Worm (Caenorhabditis elegans) whole organism, L4 larva: Measurements from ENCODE around the gene sip-1.
A peak's percentile ranks its signal among the peaks of the same experiment; 100 is the strongest.

Experiments used
- egl-27 ChIP-seq: sonication (generic microtip); optimal IDR thresholded peaks from 3 replicates; lab custom pipeline; 2017; ENCODE audit warnings: missing biosample characterization, missing genetic modification reagents, missing genetic modification characterization
- fkh-10 ChIP-seq: fragments of 150-350 bp; optimal IDR thresholded peaks from 2 replicates; lab custom pipeline; 2014; ENCODE audit warnings: missing biosample characterization, missing genetic modification reagents, missing genetic modification characterization
- gei-8 ChIP-seq: fragments of 200-800 bp; sonication (Bioruptor generic); optimal IDR thresholded peaks from 2 replicates; lab custom pipeline; 2018; ENCODE audit warnings: mild to moderate bottlenecking, missing genetic modification characterization, missing compliant biosample characterization
- mdt-29 ChIP-seq: fragments of 200-800 bp; sonication (Bioruptor generic); IDR thresholded peaks from 2 replicates; pipeline ENCODE4 v1.3.6; 2022; ENCODE audit warnings: missing genetic modification reagents, missing genetic modification characterization, missing compliant biosample characterization
- spr-3 ChIP-seq: fragments of 200-800 bp; sonication (Bioruptor generic); optimal IDR thresholded peaks from 2 replicates; lab custom pipeline; 2018; ENCODE audit warnings: mild to moderate bottlenecking, missing genetic modification characterization, missing compliant biosample characterization
- unc-130 ChIP-seq: sonication (generic microtip); optimal IDR thresholded peaks from 2 replicates; lab custom pipeline; 2016; ENCODE audit warnings: missing genetic modification reagents, missing genetic modification characterization, missing compliant biosample characterization
- ztf-11 ChIP-seq: fragments of 150-350 bp; optimal IDR thresholded peaks from 2 replicates; lab custom pipeline; 2014; ENCODE audit warnings: missing biosample characterization, missing genetic modification characterization

ce11 chrIII:10505943-10506698 is 480 bp downstream of the sip-1 start:
- TF ChIP-seq spr-3 (no peak), egl-27 (tag; lab: Kevin White, UChicago) (no peak), gei-8 (GFP tag; lab: Kevin White, UChicago) (peak; percentile 26), unc-130 (peak; percentile 83), ztf-11 (tag; lab: Kevin White, UChicago) (no peak), mdt-29 (GFP tag; lab: Robert Waterston, UW) (no peak), fkh-10 (GFP tag; lab: Kevin White, UChicago) (no peak)
